Fruit fly (Drosophila melanogaster) whole organism, embryonic: Measurements from ENCODE around the gene CG3071.

Experiments used
- Bdp1 ChIP-seq: fragments of 200-800 bp; sonication (Bioruptor generic); optimal IDR thresholded peaks from 3 replicates; lab custom pipeline; 2016; ENCODE audit warnings: missing biosample characterization, missing genetic modification characterization
- CG11085 ChIP-seq: fragments of 200-800 bp; sonication (Bioruptor generic); IDR thresholded peaks from 2 replicates; pipeline ENCODE4 v1.3.6; 2022; ENCODE audit warnings: missing biosample characterization, missing genetic modification characterization
- CG11504 ChIP-seq: fragments of 200-800 bp; sonication (Bioruptor generic); optimal IDR thresholded peaks from 3 replicates; lab custom pipeline; 2019; ENCODE audit warnings: missing biosample characterization, mild to moderate bottlenecking, missing genetic modification characterization, moderate library complexity
- CG11560 ChIP-seq: fragments of 200-800 bp; sonication (Bioruptor generic); IDR thresholded peaks from 3 replicates; pipeline ENCODE4 v1.3.6; 2022; ENCODE audit warnings: missing biosample characterization, missing genetic modification characterization
- CG1233 ChIP-seq: fragments of 200-800 bp; sonication (Bioruptor generic); optimal IDR thresholded peaks from 4 replicates; lab custom pipeline; 2018; ENCODE audit warnings: missing biosample characterization, mild to moderate bottlenecking, missing genetic modification characterization
- CG13424 ChIP-seq: fragments of 200-800 bp; sonication (Bioruptor generic); optimal IDR thresholded peaks from 2 replicates; lab custom pipeline; 2019; ENCODE audit warnings: missing biosample characterization, mild to moderate bottlenecking, missing genetic modification characterization, moderate library complexity
- CG14441 ChIP-seq: fragments of 200-800 bp; sonication (Bioruptor generic); IDR thresholded peaks from 2 replicates; pipeline ENCODE4 v1.3.6; 2022; ENCODE audit warnings: missing biosample characterization, missing genetic modification characterization
- CG1603 ChIP-seq: fragments of 200-800 bp; sonication (Bioruptor generic); optimal IDR thresholded peaks from 2 replicates; lab custom pipeline; 2019; ENCODE audit warnings: missing biosample characterization, mild to moderate bottlenecking, missing genetic modification characterization, moderate library complexity
- CG16815 ChIP-seq: fragments of 200-800 bp; sonication (Bioruptor generic); optimal IDR thresholded peaks from 3 replicates; lab custom pipeline; 2017; ENCODE audit warnings: missing biosample characterization, mild to moderate bottlenecking, missing genetic modification characterization
- CG17385 ChIP-seq: fragments of 200-800 bp; sonication (Bioruptor generic); optimal IDR thresholded peaks from 3 replicates; lab custom pipeline; 2018; ENCODE audit warnings: missing biosample characterization, mild to moderate bottlenecking, missing genetic modification characterization
- CG2678 ChIP-seq: fragments of 200-800 bp; sonication (Bioruptor generic); optimal IDR thresholded peaks from 3 replicates; lab custom pipeline; 2019; ENCODE audit warnings: missing biosample characterization, mild to moderate bottlenecking, missing genetic modification characterization, moderate library complexity
- CG2712 ChIP-seq: fragments of 200-800 bp; optimal IDR thresholded peaks from 3 replicates; lab custom pipeline; 2019; ENCODE audit warnings: missing biosample characterization, mild to moderate bottlenecking, missing genetic modification characterization, moderate library complexity
- CG3726 ChIP-seq: fragments of 200-800 bp; sonication (Bioruptor generic); IDR thresholded peaks from 3 replicates; pipeline ENCODE4, ENCODE4 v1.3.6; 2022; ENCODE audit warnings: missing biosample characterization, missing genetic modification characterization
- CG5953 ChIP-seq: fragments of 200-800 bp; sonication (Bioruptor generic); IDR thresholded peaks from 2 replicates; pipeline ENCODE4 v1.3.6; 2022; ENCODE audit warnings: missing biosample characterization, missing genetic modification characterization
- CG6272 ChIP-seq: fragments of 200-800 bp; sonication (Bioruptor generic); IDR thresholded peaks from 2 replicates; pipeline ENCODE4 v1.3.6; 2022; ENCODE audit warnings: missing biosample characterization, missing genetic modification characterization
- CG7357 ChIP-seq: fragments of 200-800 bp; sonication (Bioruptor generic); IDR thresholded peaks from 3 replicates; pipeline ENCODE4 v1.3.6; 2022; ENCODE audit warnings: missing biosample characterization, missing genetic modification characterization
- CG8089 ChIP-seq: fragments of 200-800 bp; sonication (Bioruptor generic); optimal IDR thresholded peaks from 3 replicates; lab custom pipeline; 2016; ENCODE audit warnings: missing biosample characterization, missing genetic modification characterization
- CG8290 ChIP-seq, 3 experiments: fragments of 200-800 bp; sonication (Bioruptor generic); optimal IDR thresholded peaks; 2 replicates each; lab custom pipeline; 2016 to 2019; ENCODE audit warnings: missing biosample characterization in 3 of 3, missing genetic modification characterization in 3 of 3, mild to moderate bottlenecking in 2 of 3, moderate library complexity in 1 of 3
- CG9932 ChIP-seq: fragments of 200-800 bp; sonication (Bioruptor generic); IDR thresholded peaks from 2 replicates; pipeline ENCODE4 v1.3.6; 2022; ENCODE audit warnings: missing biosample characterization, missing genetic modification characterization
- GATAe ChIP-seq: fragments of 200-800 bp; sonication (Bioruptor generic); conservative IDR thresholded peaks from 2 replicates; pipeline ENCODE4 v1.3.6; 2022; ENCODE audit warnings: missing biosample characterization, missing genetic modification characterization
- H15 ChIP-seq: fragments of 200-800 bp; sonication (Bioruptor generic); IDR thresholded peaks from 3 replicates; pipeline ENCODE4 v1.3.6; 2022; ENCODE audit warnings: missing biosample characterization, missing genetic modification characterization
- HLH4C ChIP-seq: fragments of 200-800 bp; sonication (Bioruptor generic); IDR thresholded peaks from 3 replicates; pipeline ENCODE4 v1.3.6; 2022; ENCODE audit warnings: missing biosample characterization, missing genetic modification characterization; ENCODE audit not compliant: partially characterized antibody
- HmgZ ChIP-seq: fragments of 200-800 bp; sonication (Bioruptor generic); optimal IDR thresholded peaks from 2 replicates; lab custom pipeline; 2018; ENCODE audit warnings: missing biosample characterization, mild to moderate bottlenecking, missing genetic modification characterization
- Hr3 ChIP-seq: fragments of 200-800 bp; sonication (Bioruptor generic); optimal IDR thresholded peaks from 3 replicates; lab custom pipeline; 2016; ENCODE audit warnings: missing biosample characterization, missing genetic modification characterization
- Hr51 ChIP-seq, 2 experiments: fragments of 200-800 bp; sonication (Bioruptor generic); optimal IDR thresholded peaks; 2 replicates in 1 of 2; 3 replicates in 1 of 2; lab custom pipeline; 2016 to 2018; ENCODE audit warnings: missing biosample characterization in 2 of 2, missing genetic modification characterization in 2 of 2, mild to moderate bottlenecking in 1 of 2, moderate library complexity in 1 of 2
- Lim3 ChIP-seq: fragments of 200-800 bp; sonication (Bioruptor generic); IDR thresholded peaks from 2 replicates; pipeline ENCODE4 v1.3.6; 2022; ENCODE audit warnings: missing biosample characterization, missing genetic modification characterization
- Oli ChIP-seq: fragments of 200-800 bp; sonication (Bioruptor generic); optimal IDR thresholded peaks from 2 replicates; lab custom pipeline; 2018; ENCODE audit warnings: missing biosample characterization, mild to moderate bottlenecking, missing genetic modification characterization, moderate library complexity
- Pdp1 ChIP-seq, 2 experiments: fragments of 200-800 bp; sonication (Bioruptor generic); optimal IDR thresholded peaks; 3 replicates each; lab custom pipeline; 2016; ENCODE audit warnings: missing biosample characterization in 2 of 2, missing genetic modification characterization in 2 of 2, mild to moderate bottlenecking in 1 of 2, moderate library complexity in 1 of 2
- Rfx ChIP-seq: fragments of 200-800 bp; sonication (Bioruptor generic); IDR thresholded peaks from 2 replicates; pipeline ENCODE4 v1.3.6; 2022; ENCODE audit warnings: missing biosample characterization, missing genetic modification characterization
- TFAM ChIP-seq: fragments of 200-800 bp; sonication (Bioruptor generic); optimal IDR thresholded peaks from 2 replicates; lab custom pipeline; 2017; ENCODE audit warnings: missing biosample characterization, missing genetic modification characterization, inconsistent platforms
- ash1 ChIP-seq: fragments of 200-800 bp; sonication (Bioruptor generic); optimal IDR thresholded peaks from 2 replicates; lab custom pipeline; 2018; ENCODE audit warnings: missing biosample characterization, mild to moderate bottlenecking, missing genetic modification characterization
- az2 ChIP-seq: fragments of 200-800 bp; sonication (Bioruptor generic); optimal IDR thresholded peaks from 3 replicates; lab custom pipeline; 2016; ENCODE audit warnings: missing biosample characterization, missing genetic modification characterization
- cas ChIP-seq: fragments of 200-800 bp; sonication (Bioruptor generic); IDR thresholded peaks from 2 replicates; pipeline ENCODE4 v1.3.6; 2022; ENCODE audit warnings: missing biosample characterization, missing genetic modification characterization
- cato ChIP-seq: fragments of 200-800 bp; sonication (Bioruptor generic); optimal IDR thresholded peaks from 2 replicates; lab custom pipeline; 2016; ENCODE audit warnings: missing biosample characterization, missing genetic modification characterization, borderline replicate concordance
- chn ChIP-seq: fragments of 200-800 bp; sonication (Bioruptor generic); optimal IDR thresholded peaks from 2 replicates; lab custom pipeline; 2016; ENCODE audit warnings: missing biosample characterization, missing genetic modification characterization
- dimm ChIP-seq: fragments of 200-800 bp; sonication (Bioruptor generic); IDR thresholded peaks from 2 replicates; pipeline ENCODE4 v1.3.6; 2022; ENCODE audit warnings: missing biosample characterization, missing genetic modification characterization
- gem ChIP-seq: fragments of 200-800 bp; sonication (Bioruptor generic); optimal IDR thresholded peaks from 2 replicates; lab custom pipeline; 2019; ENCODE audit warnings: missing biosample characterization, mild to moderate bottlenecking, missing genetic modification characterization, moderate library complexity
- hth ChIP-seq: fragments of >200 bp; optimal IDR thresholded peaks from 2 replicates; lab custom pipeline; 2017; ENCODE audit warnings: inconsistent platforms
- lov ChIP-seq, 2 experiments: fragments of 200-800 bp in 1 of 2; fragments of >200 bp in 1 of 2; sonication (Bioruptor generic) in 1 of 2; IDR thresholded peaks in 1 of 2; optimal IDR thresholded peaks in 1 of 2; 2 replicates in 1 of 2; 3 replicates in 1 of 2; pipeline versions ENCODE4 v1.3.6 to Lab custom; 2017 to 2022; ENCODE audit warnings: missing biosample characterization in 1 of 2, missing genetic modification characterization in 1 of 2
- pb ChIP-seq: fragments of 200-800 bp; sonication (Bioruptor generic); optimal IDR thresholded peaks from 3 replicates; lab custom pipeline; 2016; ENCODE audit warnings: missing biosample characterization, missing genetic modification characterization
- peb ChIP-seq: fragments of 200-800 bp; sonication (Bioruptor generic); IDR thresholded peaks from 2 replicates; pipeline ENCODE4 v1.3.6; 2022; ENCODE audit warnings: missing biosample characterization, missing genetic modification characterization
- pita ChIP-seq: fragments of 200-800 bp; sonication (Bioruptor generic); optimal IDR thresholded peaks from 2 replicates; lab custom pipeline; 2017; ENCODE audit warnings: missing biosample characterization, mild to moderate bottlenecking, missing genetic modification characterization
- scrt ChIP-seq: fragments of 200-800 bp; sonication (Bioruptor generic); optimal IDR thresholded peaks from 2 replicates; lab custom pipeline; 2018; ENCODE audit warnings: missing biosample characterization, mild to moderate bottlenecking, missing genetic modification characterization, moderate library complexity
- seq ChIP-seq: fragments of 200-800 bp; sonication (Bioruptor generic); IDR thresholded peaks from 2 replicates; pipeline ENCODE4 v1.3.6; 2022; ENCODE audit warnings: missing biosample characterization, missing genetic modification characterization
- sisA ChIP-seq: fragments of 200-800 bp; sonication (Bioruptor generic); IDR thresholded peaks from 2 replicates; pipeline ENCODE4 v1.3.6; 2022; ENCODE audit warnings: missing biosample characterization, missing genetic modification characterization
- sug ChIP-seq: fragments of 200-800 bp; optimal IDR thresholded peaks from 2 replicates; lab custom pipeline; 2019; ENCODE audit warnings: missing biosample characterization, mild to moderate bottlenecking, missing genetic modification characterization, moderate library complexity
- tin ChIP-seq: fragments of 200-800 bp; sonication (Bioruptor generic); optimal IDR thresholded peaks from 3 replicates; lab custom pipeline; 2016; ENCODE audit warnings: missing biosample characterization, missing genetic modification characterization

The CG3071 gene

dm6 chrX:2222181-2222790 is 40.4 kb upstream of the CG3071 start, which contains the start of gene Vinc (continued):
- TF ChIP-seq gem (tag; lab: Kevin White, UChicago) (no peak), az2 (GFP tag; lab: Kevin White, UChicago) (peak; percentile 62), CG13424 (tag; lab: Kevin White, UChicago) (peak; percentile 94), pb (GFP tag; lab: Kevin White, UChicago) (peak; percentile 83), Lim3 (GFP tag; lab: Robert Waterston, UW) (0 out of 2 replicates have a peak, but pooled peaks have one; percentile 40), CG6272 (GFP tag; lab: Robert Waterston, UW) (peak; percentile 80), Pdp1 (GFP tag; optimal IDR thresholded peaks at IDR 0.05; lab: Kevin White, UChicago) (peak; percentile 77 to 90), CG1603 (tag; lab: Kevin White, UChicago) (no peak), CG11560 (tag; lab: Robert Waterston, UW) (peak; percentile 64; the same call in 2 of the 3 replicates), Hr3 (GFP tag; lab: Kevin White, UChicago) (peak; percentile 62), CG7357 (GFP tag; lab: Robert Waterston, UW) (peak; percentile 75), TFAM (GFP tag; lab: Kevin White, UChicago) (peak; percentile 8), seq (GFP tag; lab: Robert Waterston, UW) (peak; percentile 66; the same call in 1 of the 2 replicates), CG8089 (GFP tag; lab: Kevin White, UChicago) (peak; percentile 47), cato (GFP tag; lab: Kevin White, UChicago) (peak; percentile 24), sisA (GFP tag; lab: Robert Waterston, UW) (peak; percentile 82), peb (GFP tag; lab: Robert Waterston, UW) (peak; percentile 75), scrt (GFP tag; lab: Kevin White, UChicago) (peak; percentile 87), HmgZ (tag; lab: Kevin White, UChicago) (peak; percentile 88), GATAe (peak; percentile 78), CG9932 (peak; percentile 90), cas (GFP tag; lab: Robert Waterston, UW) (peak; percentile 68; the same call in 1 of the 2 replicates), CG3726 (no peak), chn (GFP tag; lab: Kevin White, UChicago) (peak; percentile 62), ash1 (GFP tag; lab: Kevin White, UChicago) (peak; percentile 35), tin (GFP tag; lab: Kevin White, UChicago) (peak; percentile 85), CG14441 (peak; percentile 84), lov (optimal IDR thresholded peaks at IDR 0.05; lab: Kevin White, UChicago) (no peak), lov (GFP tag; IDR thresholded peaks at IDR 0.05; lab: Robert Waterston, UW) (peak; percentile 67; the same call in 1 of the 3 replicates), CG2712 (tag; lab: Kevin White, UChicago) (peak; percentile 89), Oli (tag; lab: Kevin White, UChicago) (peak; percentile 81), pita (no peak), CG8290 (GFP tag; optimal IDR thresholded peaks at IDR 0.05; lab: Kevin White, UChicago) (peak; percentile 57), CG8290 (tag; optimal IDR thresholded peaks at IDR 0.05; lab: Kevin White, UChicago) (no peak), sug (tag; lab: Kevin White, UChicago) (peak; percentile 98), CG5953 (GFP tag; lab: Robert Waterston, UW) (peak; percentile 61), CG16815 (GFP tag; lab: Kevin White, UChicago) (peak; percentile 65), Bdp1 (peak; percentile 51), HLH4C (GFP tag; lab: Robert Waterston, UW) (peak; percentile 60), Hr51 (GFP tag; optimal IDR thresholded peaks at IDR 0.05; lab: Kevin White, UChicago) (peak in 1 of 2 experiments; percentile 38), dimm (no peak), H15 (peak; percentile 68; the same call in 2 of the 3 replicates), CG17385 (GFP tag; lab: Kevin White, UChicago) (peak; percentile 96), CG11504 (tag; lab: Kevin White, UChicago) (peak; percentile 90), hth (lab: Kevin White, UChicago) (no peak), CG2678 (tag; lab: Kevin White, UChicago) (peak; percentile 96), CG1233 (GFP tag; lab: Kevin White, UChicago) (peak; percentile 90), Rfx (GFP tag; lab: Robert Waterston, UW) (peak; percentile 94), CG11085 (GFP tag; lab: Robert Waterston, UW) (peak; percentile 60; the same call in 1 of the 2 replicates)
